Worm (Caenorhabditis elegans) whole organism, L3 larva: ENCODE measurements around the gene nono-1.

ENCODE experiments used
- jun-1 ChIP-seq: fragments of 150-350 bp; optimal IDR thresholded peaks from 2 replicates; lab custom pipeline; 2014; ENCODE audit warnings: missing biosample characterization, missing genetic modification reagents, missing genetic modification characterization
- nhr-237 ChIP-seq: fragments of 150-350 bp; optimal IDR thresholded peaks from 2 replicates; lab custom pipeline; 2014; ENCODE audit warnings: missing biosample characterization, missing genetic modification characterization

DNA sequence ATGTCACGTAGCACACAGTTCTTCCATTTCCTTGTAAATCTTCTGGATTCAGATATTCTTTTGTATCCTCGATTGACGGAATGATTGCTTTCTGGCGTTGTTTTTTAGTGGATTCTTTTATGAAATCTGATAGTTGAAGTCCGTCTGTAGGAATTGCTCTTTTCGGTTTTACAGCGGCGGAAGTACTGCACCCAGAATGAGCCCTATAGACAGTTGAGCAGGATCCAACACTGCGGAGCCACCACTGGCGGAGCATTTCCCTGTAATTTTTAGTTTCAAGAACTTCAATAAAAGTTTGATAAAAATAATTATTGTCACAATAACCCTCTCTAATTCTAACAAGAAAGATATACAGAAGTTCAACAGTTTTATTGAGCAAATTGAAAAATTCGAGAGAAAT lies 12.2 kb downstream of the nono-1 start, which contains the start of gene F25B5.5:
- TF ChIP-seq nhr-237 (no peak), jun-1 (no peak)
